Worm (Caenorhabditis elegans) whole organism, early embryonic: ENCODE data around the gene rfl-1.
"Not testable (repeated sequence)": the region's sequence is repeated elsewhere in the genome, so short reads cannot be mapped to it uniquely, and the experiment has no call there.

Experiments
- B0310.2 ChIP-seq: sonication (generic microtip); optimal IDR thresholded peaks from 2 replicates; lab custom pipeline; 2016; ENCODE audit warnings: mild to moderate bottlenecking, missing genetic modification characterization, missing compliant biosample characterization
- F13C5.2 ChIP-seq: sonication (generic microtip); optimal IDR thresholded peaks from 2 replicates; lab custom pipeline; 2017; ENCODE audit warnings: mild to moderate bottlenecking, missing genetic modification characterization, inconsistent platforms, missing compliant biosample characterization
- aly-1 ChIP-seq: sonication (generic microtip); optimal IDR thresholded peaks from 2 replicates; lab custom pipeline; 2016; ENCODE audit warnings: missing genetic modification characterization, missing compliant biosample characterization
- ama-1 ChIP-seq: fragments of 150-350 bp; optimal IDR thresholded peaks from 2 replicates; lab custom pipeline; 2014
- ceh-13 ChIP-seq: fragments of 200-800 bp; sonication (Bioruptor generic); optimal IDR thresholded peaks from 2 replicates; lab custom pipeline; 2018; ENCODE audit warnings: mild to moderate bottlenecking, missing genetic modification characterization, missing compliant biosample characterization
- ceh-36 ChIP-seq: sonication (generic microtip); optimal IDR thresholded peaks from 2 replicates; lab custom pipeline; 2016; ENCODE audit warnings: missing genetic modification characterization, inconsistent platforms, missing compliant biosample characterization
- ets-7 ChIP-seq: sonication (generic microtip); optimal IDR thresholded peaks from 2 replicates; lab custom pipeline; 2016; ENCODE audit warnings: missing genotype, missing genetic modification characterization, missing compliant biosample characterization
- flt-1 ChIP-seq: fragments of 200-800 bp; sonication (Bioruptor generic); IDR thresholded peaks from 2 replicates; pipeline ENCODE4 v1.3.6; 2022; ENCODE audit warnings: missing genetic modification characterization, missing compliant biosample characterization
- hmbx-1 ChIP-seq: sonication (generic microtip); optimal IDR thresholded peaks from 2 replicates; lab custom pipeline; 2016; ENCODE audit warnings: mild to moderate bottlenecking, missing genetic modification characterization, missing compliant biosample characterization
- hmg-4 ChIP-seq: fragments of 200-800 bp; sonication (Bioruptor generic); optimal IDR thresholded peaks from 2 replicates; lab custom pipeline; 2018; ENCODE audit warnings: mild to moderate bottlenecking, missing genetic modification characterization, missing compliant biosample characterization
- hnd-1 ChIP-seq: sonication (generic microtip); optimal IDR thresholded peaks from 2 replicates; lab custom pipeline; 2016; ENCODE audit warnings: missing genetic modification characterization, missing compliant biosample characterization
- pes-1 ChIP-seq: fragments of 200-800 bp; sonication (Bioruptor generic); IDR thresholded peaks from 2 replicates; pipeline ENCODE4 v1.3.6; 2022; ENCODE audit warnings: missing genetic modification reagents, missing genetic modification characterization, missing compliant biosample characterization
- scrt-1 ChIP-seq: fragments of 200-800 bp; sonication (Bioruptor generic); IDR thresholded peaks from 2 replicates; pipeline ENCODE4 v1.3.6; 2022; ENCODE audit warnings: missing genetic modification characterization, missing compliant biosample characterization
- sea-1 ChIP-seq: fragments of 200-800 bp; sonication (Bioruptor generic); conservative IDR thresholded peaks from 2 replicates; pipeline ENCODE4 v1.3.6; 2022; ENCODE audit warnings: missing genetic modification characterization, missing compliant biosample characterization
- tbx-11 ChIP-seq: fragments of 200-800 bp; sonication (Bioruptor generic); IDR thresholded peaks from 2 replicates; pipeline ENCODE4 v1.3.6; 2022; ENCODE audit warnings: missing genetic modification characterization, missing compliant biosample characterization
- tbx-37 ChIP-seq: fragments of 200-800 bp; sonication (Bioruptor generic); conservative IDR thresholded peaks from 2 replicates; pipeline ENCODE4 v1.3.6; 2022; ENCODE audit warnings: missing genetic modification reagents, missing genetic modification characterization, missing compliant biosample characterization
- tra-4 ChIP-seq: sonication (generic microtip); optimal IDR thresholded peaks from 2 replicates; lab custom pipeline; 2017; ENCODE audit warnings: missing genetic modification characterization, missing compliant biosample characterization

Gene rfl-1

ce11 chrIII:6981989-6982553 is 38.9 kb upstream of the rfl-1 start, which contains the start of gene F31E3.6:
TSS of gene F31E3.6 (plus strand) at chrIII:6982081.
- TF ChIP-seq hmg-4 (GFP tag; lab: Kevin White, UChicago); B0310.2 (tag; lab: Kevin White, UChicago); hnd-1 (tag; lab: Kevin White, UChicago): not testable (repeated sequence)

ce11 chrIII:6988060-6988459 is 32.9 kb upstream of the rfl-1 start:
- TF ChIP-seq scrt-1: no peak
- TF ChIP-seq hmbx-1 (tag; lab: Kevin White, UChicago): no peak
- TF ChIP-seq pes-1: no peak
- TF ChIP-seq ama-1 (lab: Kevin White, UChicago): no peak
- TF ChIP-seq tra-4 (tag; lab: Kevin White, UChicago): no peak
- no peak for TF ChIP-seq ceh-13 (GFP tag; lab: Kevin White, UChicago)
- TF ChIP-seq B0310.2 (tag; lab: Kevin White, UChicago): no peak
- TF ChIP-seq F13C5.2: no peak
- TF ChIP-seq tbx-11 (GFP tag; lab: Robert Waterston, UW): no peak
- no peak for TF ChIP-seq aly-1 (tag; lab: Kevin White, UChicago)
- no peak for TF ChIP-seq tbx-37 (GFP tag; lab: Robert Waterston, UW)
- TF ChIP-seq ets-7 (tag; lab: Kevin White, UChicago): no peak
- TF ChIP-seq hnd-1 (tag; lab: Kevin White, UChicago): no peak
- TF ChIP-seq sea-1: no peak
- no peak for TF ChIP-seq ceh-36
- no peak for TF ChIP-seq hmg-4 (GFP tag; lab: Kevin White, UChicago)
- no peak for TF ChIP-seq flt-1 (GFP tag; lab: Robert Waterston, UW)

ce11 chrIII:6989201-6989600 is 31.8 kb upstream of the rfl-1 start:
- no peak for TF ChIP-seq ets-7 (tag; lab: Kevin White, UChicago)
- TF ChIP-seq hmbx-1 (tag; lab: Kevin White, UChicago): no peak

ce11 chrIII:6989900-6990299 is 31.1 kb upstream of the rfl-1 start, which contains the start of gene prk-1:
TSS of gene prk-1 (plus strand) at chrIII:6990168.
- no peak for TF ChIP-seq ets-7 (tag; lab: Kevin White, UChicago)
- TF ChIP-seq F13C5.2: no peak
- no peak for TF ChIP-seq sea-1
- TF ChIP-seq ceh-13 (GFP tag; lab: Kevin White, UChicago): no peak
- TF ChIP-seq tbx-37 (GFP tag; lab: Robert Waterston, UW): no peak
- no peak for TF ChIP-seq hmbx-1 (tag; lab: Kevin White, UChicago)
- TF ChIP-seq hnd-1 (tag; lab: Kevin White, UChicago): no peak
- TF ChIP-seq B0310.2 (tag; lab: Kevin White, UChicago): no peak
- TF ChIP-seq ama-1 (lab: Kevin White, UChicago): no peak
- no peak for TF ChIP-seq flt-1 (GFP tag; lab: Robert Waterston, UW)
- no peak for TF ChIP-seq hmg-4 (GFP tag; lab: Kevin White, UChicago)
- no peak for TF ChIP-seq aly-1 (tag; lab: Kevin White, UChicago)

- TF ChIP-seq ets-7 (tag; lab: Kevin White, UChicago) (no peak), ceh-13 (GFP tag; lab: Kevin White, UChicago) (no peak)
These were observed 29.5 kb upstream of the rfl-1 start for ce11 chrIII:6991465-6991864.

- TF ChIP-seq F13C5.2 (no peak), B0310.2 (tag; lab: Kevin White, UChicago) (no peak), flt-1 (GFP tag; lab: Robert Waterston, UW) (no peak), tra-4 (tag; lab: Kevin White, UChicago) (no peak), ama-1 (lab: Kevin White, UChicago) (no peak), ceh-13 (GFP tag; lab: Kevin White, UChicago) (no peak), pes-1 (no peak), hmg-4 (GFP tag; lab: Kevin White, UChicago) (no peak), ets-7 (tag; lab: Kevin White, UChicago) (no peak), aly-1 (tag; lab: Kevin White, UChicago) (no peak), scrt-1 (no peak)
These were observed 28.5 kb upstream of the rfl-1 start for ce11 chrIII:6992496-6992895.

- no peak for TF ChIP-seq hnd-1 (tag; lab: Kevin White, UChicago)
- no peak for TF ChIP-seq scrt-1
- no peak for TF ChIP-seq tbx-11 (GFP tag; lab: Robert Waterston, UW)
- TF ChIP-seq ceh-36: no peak
- TF ChIP-seq aly-1 (tag; lab: Kevin White, UChicago): no peak
- no peak for TF ChIP-seq F13C5.2
- no peak for TF ChIP-seq ama-1 (lab: Kevin White, UChicago)
- no peak for TF ChIP-seq tra-4 (tag; lab: Kevin White, UChicago)
These were observed 27.8 kb upstream of the rfl-1 start for ce11 chrIII:6993179-6993578.

ce11 chrIII:7002143-7002542 is 18.9 kb upstream of the rfl-1 start:
- TF ChIP-seq pes-1 (no peak), sea-1 (no peak), F13C5.2 (no peak), scrt-1 (no peak), hmbx-1 (tag; lab: Kevin White, UChicago) (no peak), ceh-36 (no peak), ceh-13 (GFP tag; lab: Kevin White, UChicago) (no peak), hmg-4 (GFP tag; lab: Kevin White, UChicago) (no peak), tra-4 (tag; lab: Kevin White, UChicago) (no peak), hnd-1 (tag; lab: Kevin White, UChicago) (no peak), ets-7 (tag; lab: Kevin White, UChicago) (no peak), aly-1 (tag; lab: Kevin White, UChicago) (no peak), tbx-37 (GFP tag; lab: Robert Waterston, UW) (no peak), ama-1 (lab: Kevin White, UChicago) (no peak)
